Worm (Caenorhabditis elegans) whole organism, late embryonic: ENCODE results near the gene F34D6.1.

Source experiments
- ama-1 ChIP-seq: fragments of 150-350 bp; optimal IDR thresholded peaks from 2 replicates; lab custom pipeline; 2014
- ceh-31 ChIP-seq: sonication (generic microtip); optimal IDR thresholded peaks from 2 replicates; lab custom pipeline; 2016; ENCODE audit warnings: missing genetic modification characterization, missing compliant biosample characterization
- dve-1 ChIP-seq: sonication (generic microtip); optimal IDR thresholded peaks from 2 replicates; lab custom pipeline; 2017; ENCODE audit warnings: antibody characterized with exemption, mild to moderate bottlenecking, missing genetic modification characterization, missing compliant biosample characterization
- eyg-1 ChIP-seq: sonication (generic microtip); optimal IDR thresholded peaks from 2 replicates; lab custom pipeline; 2016; ENCODE audit warnings: missing genotype, missing genetic modification characterization, missing compliant biosample characterization
- hlh-30 ChIP-seq: sonication (generic microtip); optimal IDR thresholded peaks from 2 replicates; lab custom pipeline; 2017; ENCODE audit warnings: antibody characterized with exemption, missing genetic modification characterization, missing compliant biosample characterization; ENCODE audit not compliant: insufficient read depth
- nhr-11 ChIP-seq: fragments of 150-350 bp; optimal IDR thresholded peaks from 2 replicates; lab custom pipeline; 2014; ENCODE audit warnings: missing biosample characterization, missing genetic modification characterization
- pag-3 ChIP-seq: sonication (generic microtip); optimal IDR thresholded peaks from 2 replicates; lab custom pipeline; 2016; ENCODE audit warnings: missing compliant biosample characterization, missing genetic modification characterization, borderline replicate concordance
- pha-2 ChIP-seq: sonication (generic microtip); optimal IDR thresholded peaks from 2 replicates; lab custom pipeline; 2017; ENCODE audit warnings: mild to moderate bottlenecking, missing genetic modification characterization, missing compliant biosample characterization
- pha-4 ChIP-seq: fragments of 150-350 bp; optimal IDR thresholded peaks from 2 replicates; lab custom pipeline; 2018; ENCODE audit warnings: missing biosample characterization, missing genetic modification reagents, missing genetic modification characterization
- pros-1 ChIP-seq: fragments of 150-350 bp; optimal IDR thresholded peaks from 2 replicates; lab custom pipeline; 2014; ENCODE audit warnings: missing biosample characterization, missing genetic modification reagents, missing genetic modification characterization

- TF ChIP-seq ama-1 (lab: Kevin White, UChicago) (no peak), nhr-11 (tag; lab: Kevin White, UChicago) (no peak), hlh-30 (tag; lab: Kevin White, UChicago) (no peak), ceh-31 (tag; lab: Kevin White, UChicago) (no peak), eyg-1 (no peak), dve-1 (tag; lab: Kevin White, UChicago) (no peak), pros-1 (tag; lab: Kevin White, UChicago) (no peak), pag-3 (no peak), pha-2 (tag; lab: Kevin White, UChicago) (no peak), pha-4 (tag; lab: Kevin White, UChicago) (no peak)
Observed at ce11 chrII:2638062-2638461, 43.0 kb downstream of the F34D6.1 start, which contains the start of gene F22E5.9.
